Fruit fly (Drosophila melanogaster) whole organism, prepupa: ENCODE results near the gene CG31176.

Experiments
- CG10631 ChIP-seq: fragments of 200-800 bp; sonication (Bioruptor generic); optimal IDR thresholded peaks from 2 replicates; lab custom pipeline; 2016; ENCODE audit warnings: missing biosample characterization, missing genetic modification characterization
- CG10669 ChIP-seq: fragments of 200-800 bp; sonication (Bioruptor generic); optimal IDR thresholded peaks from 3 replicates; lab custom pipeline; 2018; ENCODE audit warnings: missing biosample characterization, mild to moderate bottlenecking, missing genetic modification characterization, moderate library complexity
- CG11294 ChIP-seq: fragments of 200-800 bp; sonication (Bioruptor generic); IDR thresholded peaks from 2 replicates; pipeline ENCODE4 v1.3.6; 2022; ENCODE audit warnings: missing biosample characterization, missing genetic modification characterization
- CG11762 ChIP-seq: fragments of 200-800 bp; sonication (Bioruptor generic); optimal IDR thresholded peaks from 3 replicates; lab custom pipeline; 2016; ENCODE audit warnings: missing biosample characterization, missing genetic modification characterization; ENCODE audit not compliant: insufficient read depth
- CG11902 ChIP-seq: fragments of 200-800 bp; sonication (Bioruptor generic); optimal IDR thresholded peaks from 3 replicates; lab custom pipeline; 2016; ENCODE audit warnings: missing biosample characterization, missing genetic modification characterization
- CG15336 ChIP-seq: fragments of 200-800 bp; sonication (Bioruptor generic); IDR thresholded peaks from 2 replicates; pipeline ENCODE4 v1.3.6; 2022; ENCODE audit warnings: missing biosample characterization, missing genetic modification characterization
- CG1621 ChIP-seq: fragments of 200-800 bp; sonication (Bioruptor generic); optimal IDR thresholded peaks from 3 replicates; lab custom pipeline; 2018; ENCODE audit warnings: missing biosample characterization, mild to moderate bottlenecking, missing genetic modification characterization
- CG31627 ChIP-seq: fragments of 200-800 bp; sonication (Bioruptor generic); optimal IDR thresholded peaks from 3 replicates; lab custom pipeline; 2016; ENCODE audit warnings: missing biosample characterization, missing genetic modification characterization
- CG32006 ChIP-seq: fragments of 200-800 bp; sonication (Bioruptor generic); optimal IDR thresholded peaks from 3 replicates; lab custom pipeline; 2017; ENCODE audit warnings: missing biosample characterization, mild to moderate bottlenecking, missing genetic modification characterization
- CG34406 ChIP-seq: fragments of 200-800 bp; sonication (Bioruptor generic); optimal IDR thresholded peaks from 3 replicates; lab custom pipeline; 2016; ENCODE audit warnings: missing biosample characterization, missing genetic modification characterization
- CG6163 ChIP-seq: fragments of 200-800 bp; sonication (Bioruptor generic); IDR thresholded peaks from 3 replicates; pipeline ENCODE4 v1.3.6; 2022; ENCODE audit warnings: missing biosample characterization, missing genetic modification characterization
- CG6276 ChIP-seq: fragments of 200-800 bp; sonication (Bioruptor generic); optimal IDR thresholded peaks from 2 replicates; lab custom pipeline; 2017; ENCODE audit warnings: missing biosample characterization, mild to moderate bottlenecking, missing genetic modification characterization
- CG6792 ChIP-seq: fragments of 200-800 bp; sonication (Bioruptor generic); optimal IDR thresholded peaks from 3 replicates; lab custom pipeline; 2016; ENCODE audit warnings: missing biosample characterization, missing genetic modification characterization
- CG6808 ChIP-seq: fragments of 200-800 bp; sonication (Bioruptor generic); optimal IDR thresholded peaks from 3 replicates; lab custom pipeline; 2017; ENCODE audit warnings: missing biosample characterization, missing genetic modification characterization, mild to moderate bottlenecking, moderate library complexity, missing genetic modification reagents
- CG6854 ChIP-seq: fragments of 200-800 bp; sonication (Bioruptor generic); optimal IDR thresholded peaks from 2 replicates; lab custom pipeline; 2017; ENCODE audit warnings: missing biosample characterization, mild to moderate bottlenecking, missing genetic modification characterization
- CG7368 ChIP-seq: fragments of 200-800 bp; sonication (Bioruptor generic); optimal IDR thresholded peaks from 3 replicates; lab custom pipeline; 2016; ENCODE audit warnings: missing biosample characterization, missing genetic modification characterization
- CG8119 ChIP-seq: fragments of 200-800 bp; sonication (Bioruptor generic); IDR thresholded peaks from 3 replicates; pipeline ENCODE4 v1.3.6; 2022; ENCODE audit warnings: missing biosample characterization, missing genetic modification characterization
- CG8319 ChIP-seq: fragments of 200-800 bp; sonication (Bioruptor generic); optimal IDR thresholded peaks from 3 replicates; lab custom pipeline; 2016; ENCODE audit warnings: missing biosample characterization, missing genetic modification characterization
- CG8632 ChIP-seq: fragments of 200-800 bp; sonication (Bioruptor generic); optimal IDR thresholded peaks from 3 replicates; lab custom pipeline; 2016; ENCODE audit warnings: missing biosample characterization, missing genetic modification characterization
- CG9139 ChIP-seq: fragments of 200-800 bp; sonication (Bioruptor generic); optimal IDR thresholded peaks from 3 replicates; lab custom pipeline; 2017; ENCODE audit warnings: missing biosample characterization, mild to moderate bottlenecking, missing genetic modification characterization
- Eip78C ChIP-seq: fragments of 200-800 bp; sonication (Bioruptor generic); peaks from one replicate; lab custom pipeline; 2016; ENCODE audit warnings: missing biosample characterization, missing genetic modification characterization
- Eip93F ChIP-seq: fragments of 200-800 bp; sonication (Bioruptor generic); optimal IDR thresholded peaks from 2 replicates; lab custom pipeline; 2016; ENCODE audit warnings: missing biosample characterization, mild to moderate bottlenecking, missing genetic modification characterization
- Ets96B ChIP-seq: fragments of 200-800 bp; optimal IDR thresholded peaks from 2 replicates; lab custom pipeline; 2019; ENCODE audit warnings: missing biosample characterization, mild to moderate bottlenecking, missing genetic modification characterization, moderate library complexity
- Hr38 ChIP-seq: sonication (Bioruptor generic); optimal IDR thresholded peaks from 2 replicates; lab custom pipeline; 2016; ENCODE audit warnings: missing biosample characterization, missing genetic modification characterization
- Hr39 ChIP-seq: fragments of 200-800 bp; sonication (Bioruptor generic); optimal IDR thresholded peaks from 2 replicates; lab custom pipeline; 2016; ENCODE audit warnings: missing biosample characterization, missing genetic modification characterization
- Lpt ChIP-seq: fragments of 200-800 bp; sonication (Bioruptor generic); optimal IDR thresholded peaks from 3 replicates; lab custom pipeline; 2016; ENCODE audit warnings: missing biosample characterization, missing genetic modification characterization
- OdsH ChIP-seq: fragments of 200-800 bp; sonication (Bioruptor generic); optimal IDR thresholded peaks from 3 replicates; lab custom pipeline; 2016; ENCODE audit warnings: missing biosample characterization, missing genetic modification characterization
- Smox ChIP-seq: fragments of 200-800 bp; sonication (Bioruptor generic); optimal IDR thresholded peaks from 3 replicates; lab custom pipeline; 2016; ENCODE audit warnings: missing biosample characterization, missing genetic modification characterization
- Sox102F ChIP-seq: fragments of 200-800 bp; sonication (Bioruptor generic); optimal IDR thresholded peaks from 2 replicates; lab custom pipeline; 2016; ENCODE audit warnings: missing biosample characterization, mild to moderate bottlenecking, missing genetic modification characterization
- Sox15 ChIP-seq: fragments of 200-800 bp; sonication (Bioruptor generic); optimal IDR thresholded peaks from 3 replicates; lab custom pipeline; 2016; ENCODE audit warnings: missing biosample characterization, missing genetic modification characterization
- achi ChIP-seq: fragments of 200-800 bp; sonication (Bioruptor generic); optimal IDR thresholded peaks from 3 replicates; lab custom pipeline; 2016; ENCODE audit warnings: missing biosample characterization, missing genetic modification characterization
- acj6 ChIP-seq: fragments of 200-800 bp; sonication (Bioruptor generic); optimal IDR thresholded peaks from 3 replicates; lab custom pipeline; 2016; ENCODE audit warnings: missing biosample characterization, missing genetic modification characterization
- cyc ChIP-seq: fragments of 200-800 bp; sonication (Bioruptor generic); optimal IDR thresholded peaks from 3 replicates; lab custom pipeline; 2016; ENCODE audit warnings: missing biosample characterization, missing genetic modification characterization
- dac ChIP-seq: fragments of 200-800 bp; sonication (Bioruptor generic); optimal IDR thresholded peaks from 2 replicates; lab custom pipeline; 2017; ENCODE audit warnings: missing biosample characterization, mild to moderate bottlenecking, missing genetic modification characterization
- dsx ChIP-seq: fragments of 200-800 bp; optimal IDR thresholded peaks from 3 replicates; lab custom pipeline; 2019; ENCODE audit warnings: missing biosample characterization, mild to moderate bottlenecking, missing genetic modification characterization, moderate library complexity; ENCODE audit not compliant: poor library complexity, severe bottlenecking
- eg ChIP-seq: fragments of 200-800 bp; sonication (Bioruptor generic); IDR thresholded peaks from 3 replicates; pipeline ENCODE4 v1.3.6; 2022; ENCODE audit warnings: missing biosample characterization, missing genetic modification characterization
- esn ChIP-seq: fragments of 200-800 bp; sonication (Bioruptor generic); optimal IDR thresholded peaks from 2 replicates; lab custom pipeline; 2016; ENCODE audit warnings: missing biosample characterization, mild to moderate bottlenecking, missing genetic modification characterization, moderate library complexity
- fd59A ChIP-seq: fragments of 200-800 bp; sonication (Bioruptor generic); optimal IDR thresholded peaks from 2 replicates; lab custom pipeline; 2017; ENCODE audit warnings: missing biosample characterization, mild to moderate bottlenecking, missing genetic modification characterization, missing genetic modification reagents
- fd85E ChIP-seq: fragments of 200-800 bp; sonication (Bioruptor generic); optimal IDR thresholded peaks from 3 replicates; lab custom pipeline; 2016; ENCODE audit warnings: missing biosample characterization, missing genetic modification characterization
- fkh ChIP-seq: fragments of 200-800 bp; sonication (Bioruptor generic); optimal IDR thresholded peaks from 3 replicates; lab custom pipeline; 2017; ENCODE audit warnings: missing biosample characterization, mild to moderate bottlenecking, missing genetic modification characterization, moderate library complexity
- lz ChIP-seq: fragments of 200-800 bp; sonication (Bioruptor generic); optimal IDR thresholded peaks from 3 replicates; lab custom pipeline; 2016; ENCODE audit warnings: missing biosample characterization, missing genetic modification characterization
- net ChIP-seq: fragments of 200-800 bp; sonication (Bioruptor generic); optimal IDR thresholded peaks from 3 replicates; lab custom pipeline; 2016; ENCODE audit warnings: missing biosample characterization, missing genetic modification characterization
- pdm3 ChIP-seq: fragments of 200-800 bp; sonication (Bioruptor generic); optimal IDR thresholded peaks from 3 replicates; lab custom pipeline; 2016; ENCODE audit warnings: missing biosample characterization, missing genetic modification characterization
- salr ChIP-seq, 2 experiments: fragments of 200-800 bp; sonication (Bioruptor generic); optimal IDR thresholded peaks; 3 replicates each; lab custom pipeline; 2016 to 2018; ENCODE audit warnings: missing biosample characterization in 2 of 2, missing genetic modification characterization in 2 of 2, mild to moderate bottlenecking in 1 of 2
- spab ChIP-seq: fragments of 200-800 bp; sonication (Bioruptor generic); optimal IDR thresholded peaks from 2 replicates; lab custom pipeline; 2017; ENCODE audit warnings: missing biosample characterization, mild to moderate bottlenecking, missing genetic modification characterization, missing genetic modification reagents
- ss ChIP-seq, 2 experiments: fragments of 200-800 bp; sonication (Bioruptor generic); optimal IDR thresholded peaks; 2 replicates in 1 of 2; 3 replicates in 1 of 2; lab custom pipeline; 2017 to 2018; ENCODE audit warnings: mild to moderate bottlenecking in 2 of 2, missing biosample characterization in 2 of 2, missing genetic modification characterization in 2 of 2, moderate library complexity in 1 of 2
- svp ChIP-seq: fragments of 200-800 bp; sonication (Bioruptor generic); peaks from one replicate; lab custom pipeline; 2016; ENCODE audit warnings: missing biosample characterization, missing genetic modification characterization
- vri ChIP-seq: fragments of 200-800 bp; sonication (Bioruptor generic); optimal IDR thresholded peaks from 3 replicates; lab custom pipeline; 2016; ENCODE audit warnings: missing biosample characterization, mild to moderate bottlenecking, missing genetic modification characterization

CG31176 gene

DNA sequence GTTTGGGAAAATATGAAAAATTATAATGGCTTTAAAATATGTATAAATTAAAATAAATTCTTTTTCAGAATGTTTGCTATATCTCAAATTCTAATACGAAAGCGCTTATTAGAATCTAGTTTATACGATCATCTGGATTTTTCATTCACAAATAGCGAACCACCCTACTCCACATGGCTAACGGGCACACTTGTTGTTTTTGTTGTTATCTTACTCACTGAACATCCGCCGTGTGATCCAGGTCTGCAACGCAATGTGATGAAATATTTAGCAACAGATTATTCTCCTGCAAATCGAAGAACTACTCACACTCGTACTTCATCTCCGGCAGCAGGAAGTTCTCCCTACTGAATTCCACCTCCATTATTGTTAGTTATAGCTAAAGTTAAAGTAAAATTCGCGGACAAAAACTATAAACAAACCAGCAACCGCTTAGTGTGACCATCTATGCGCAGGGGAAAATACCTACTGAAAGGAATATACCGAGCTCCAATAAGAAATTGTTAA is 56.9 kb downstream of the CG31176 start, which contains the start of gene Archease (continued):
- TF ChIP-seq CG11762 (GFP tag; lab: Kevin White, UChicago): no peak
- no peak for TF ChIP-seq Hr38 (GFP tag; lab: Kevin White, UChicago)
- TF ChIP-seq cyc: peak; percentile 37
- TF ChIP-seq CG6163 (GFP tag; lab: Robert Waterston, UW): no peak; the same call in 2 of the 3 replicates
- no peak for TF ChIP-seq svp
- no peak for TF ChIP-seq ss (GFP tag; optimal IDR thresholded peaks at IDR 0.05; lab: Kevin White, UChicago)
- TF ChIP-seq lz (GFP tag; lab: Kevin White, UChicago): peak; percentile 60
- TF ChIP-seq CG10631 (GFP tag; lab: Kevin White, UChicago): peak; percentile 41
- no peak for TF ChIP-seq achi (GFP tag; lab: Kevin White, UChicago)
- TF ChIP-seq CG15336 (GFP tag; lab: Robert Waterston, UW): peak; percentile 79
- no peak for TF ChIP-seq CG1621

DNA sequence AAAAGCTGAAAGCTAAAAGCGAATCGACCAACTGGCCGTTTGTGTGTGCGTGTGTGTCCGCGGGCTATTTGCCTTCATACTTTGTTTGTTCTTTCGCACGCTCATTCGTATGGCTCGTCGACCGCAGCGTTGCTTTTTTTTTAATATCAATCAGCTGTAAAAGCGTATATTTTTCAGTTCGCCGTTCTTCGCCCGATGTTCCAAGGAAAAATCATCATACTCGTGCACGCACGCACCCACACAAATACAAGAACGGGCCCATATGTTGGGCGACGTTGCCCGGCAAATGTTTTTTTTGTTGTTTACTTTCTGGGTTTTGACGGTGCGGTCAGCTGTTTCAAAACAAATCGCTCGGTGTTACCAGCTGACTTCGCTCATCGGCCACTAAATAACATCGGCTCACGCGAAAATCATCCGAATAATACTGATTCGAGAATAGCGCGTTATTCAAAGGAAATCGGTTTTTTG is 58.8 kb downstream of the CG31176 start, which contains the start of gene E2f1:
TSS of gene E2f1 (minus strand) at position 213 of the 468 bp plus-strand sequence.
- TF ChIP-seq Eip93F (GFP tag; lab: Kevin White, UChicago) (no peak), Smox (GFP tag; lab: Kevin White, UChicago) (no peak), Hr39 (GFP tag; lab: Kevin White, UChicago) (no peak), CG11902 (GFP tag; lab: Kevin White, UChicago) (no peak), dac (GFP tag; lab: Kevin White, UChicago) (no peak), pdm3 (GFP tag; lab: Kevin White, UChicago) (no peak), fd59A (GFP tag; lab: Kevin White, UChicago) (no peak), fd85E (GFP tag; lab: Kevin White, UChicago) (no peak), CG10669 (GFP tag; lab: Kevin White, UChicago) (no peak), esn (GFP tag; lab: Kevin White, UChicago) (no peak), CG6792 (GFP tag; lab: Kevin White, UChicago) (no peak), cyc (no peak), salr (GFP tag; optimal IDR thresholded peaks at IDR 0.05; lab: Kevin White, UChicago) (no peak), CG8632 (GFP tag; lab: Kevin White, UChicago) (no peak), CG10631 (GFP tag; lab: Kevin White, UChicago) (no peak), eg (GFP tag; lab: Robert Waterston, UW) (no peak), CG31627 (no peak), Sox15 (GFP tag; lab: Kevin White, UChicago) (no peak), Eip78C (GFP tag; lab: Kevin White, UChicago) (peak; percentile 58), CG6276 (GFP tag; lab: Kevin White, UChicago) (no peak), CG8319 (GFP tag; lab: Kevin White, UChicago) (no peak), Hr38 (GFP tag; lab: Kevin White, UChicago) (no peak), svp (no peak), Sox102F (GFP tag; lab: Kevin White, UChicago) (no peak), CG9139 (GFP tag; lab: Kevin White, UChicago) (no peak), net (GFP tag; lab: Kevin White, UChicago) (no peak), vri (no peak), OdsH (GFP tag; lab: Kevin White, UChicago) (no peak), Lpt (GFP tag; lab: Kevin White, UChicago) (no peak), acj6 (GFP tag; lab: Kevin White, UChicago) (no peak), CG6808 (GFP tag; lab: Kevin White, UChicago) (no peak), lz (GFP tag; lab: Kevin White, UChicago) (no peak), CG32006 (no peak), spab (GFP tag; lab: Kevin White, UChicago) (no peak), achi (GFP tag; lab: Kevin White, UChicago) (no peak), ss (GFP tag; optimal IDR thresholded peaks at IDR 0.05; lab: Kevin White, UChicago) (peak; percentile 24 to 63), dsx (peak; percentile 42), Ets96B (tag; lab: Kevin White, UChicago) (no peak), CG6163 (GFP tag; lab: Robert Waterston, UW) (0 out of 3 replicates have a peak, but pooled peaks have one; percentile 49), CG15336 (GFP tag; lab: Robert Waterston, UW) (no peak), fkh (GFP tag; lab: Kevin White, UChicago) (peak; percentile 93), CG7368 (GFP tag; lab: Kevin White, UChicago) (no peak), CG6854 (GFP tag; lab: Kevin White, UChicago) (peak; percentile 2), CG11294 (GFP tag; lab: Robert Waterston, UW) (no peak), CG34406 (no peak), CG8119 (GFP tag; lab: Robert Waterston, UW) (no peak)
